Worm (Caenorhabditis elegans) whole organism, L1 larva: ENCODE measurements around the gene sas-1.

Experiments
- C04F5.9 ChIP-seq: sonication (generic microtip); optimal IDR thresholded peaks from 2 replicates; lab custom pipeline; 2016; ENCODE audit warnings: missing genetic modification characterization, missing compliant biosample characterization
- C16A3.4 ChIP-seq: fragments of 150-350 bp; optimal IDR thresholded peaks from 2 replicates; lab custom pipeline; 2014; ENCODE audit warnings: missing biosample characterization, missing genetic modification characterization
- C34B4.2 ChIP-seq: sonication (generic microtip); optimal IDR thresholded peaks from 2 replicates; lab custom pipeline; 2017; ENCODE audit warnings: mild to moderate bottlenecking, missing genetic modification characterization, missing compliant biosample characterization
- F16B12.6 ChIP-seq: fragments of 150-350 bp; optimal IDR thresholded peaks from 2 replicates; lab custom pipeline; 2014; ENCODE audit warnings: missing biosample characterization, missing genetic modification characterization
- ceh-90 ChIP-seq: sonication (generic microtip); optimal IDR thresholded peaks from 2 replicates; lab custom pipeline; 2016; ENCODE audit warnings: missing genetic modification characterization, missing compliant biosample characterization
- fkh-4 ChIP-seq: sonication (generic microtip); optimal IDR thresholded peaks from 2 replicates; lab custom pipeline; 2016; ENCODE audit warnings: missing compliant biosample characterization, missing genetic modification characterization, borderline replicate concordance
- fkh-8 ChIP-seq: sonication (generic microtip); optimal IDR thresholded peaks from 2 replicates; lab custom pipeline; 2016; ENCODE audit warnings: mild to moderate bottlenecking, missing genetic modification characterization, missing compliant biosample characterization
- fos-1 ChIP-seq: fragments of 150-350 bp; optimal IDR thresholded peaks from 2 replicates; lab custom pipeline; 2014; ENCODE audit warnings: missing biosample characterization, missing genetic modification characterization
- grh-1 ChIP-seq: fragments of 200-800 bp; sonication (Bioruptor generic); IDR thresholded peaks from 2 replicates; pipeline ENCODE4 v1.3.6; 2022; ENCODE audit warnings: missing genetic modification reagents, missing genetic modification characterization, missing compliant biosample characterization
- hlh-4 ChIP-seq: sonication (generic microtip); optimal IDR thresholded peaks from 2 replicates; lab custom pipeline; 2016; ENCODE audit warnings: mild to moderate bottlenecking, missing genetic modification characterization, missing compliant biosample characterization
- isw-1 ChIP-seq: fragments of 200-800 bp; sonication (Bioruptor generic); IDR thresholded peaks from 2 replicates; pipeline ENCODE4 v1.3.6; 2022; ENCODE audit warnings: missing genetic modification characterization, missing compliant biosample characterization
- mab-9 ChIP-seq: fragments of 200-800 bp; sonication (Bioruptor generic); IDR thresholded peaks from 2 replicates; pipeline ENCODE4 v1.3.6; 2022; ENCODE audit warnings: missing genetic modification reagents, missing genetic modification characterization, missing compliant biosample characterization
- mdl-1 ChIP-seq, 2 experiments: fragments of 150-350 bp; optimal IDR thresholded peaks; 2 replicates each; lab custom pipeline; 2014 to 2017; ENCODE audit warnings: missing biosample characterization in 2 of 2, missing genetic modification characterization in 2 of 2, inconsistent platforms in 1 of 2
- mep-1 ChIP-seq: fragments of 150-350 bp; optimal IDR thresholded peaks from 2 replicates; lab custom pipeline; 2014; ENCODE audit warnings: missing biosample characterization, missing genetic modification characterization
- nhr-237 ChIP-seq: fragments of 150-350 bp; optimal IDR thresholded peaks from 2 replicates; lab custom pipeline; 2014; ENCODE audit warnings: missing biosample characterization, missing genetic modification characterization
- nhr-85 ChIP-seq: sonication (generic microtip); peaks from one replicate; lab custom pipeline; 2016; ENCODE audit warnings: missing genetic modification characterization, inconsistent platforms, missing compliant biosample characterization
- pag-3 ChIP-seq: sonication (generic microtip); optimal IDR thresholded peaks from 2 replicates; lab custom pipeline; 2017; ENCODE audit warnings: missing genetic modification characterization, mild to moderate bottlenecking, missing compliant biosample characterization, antibody characterized with exemption, borderline replicate concordance; ENCODE audit not compliant: insufficient read depth
- pax-3 ChIP-seq: fragments of 200-800 bp; sonication (Bioruptor generic); optimal IDR thresholded peaks from 2 replicates; lab custom pipeline; 2018; ENCODE audit warnings: mild to moderate bottlenecking, missing genetic modification characterization, moderate library complexity, missing compliant biosample characterization
- snpc-4 ChIP-seq: fragments of 150-350 bp; optimal IDR thresholded peaks from 2 replicates; lab custom pipeline; 2014; ENCODE audit warnings: missing biosample characterization, missing genetic modification characterization
- tlp-1 ChIP-seq: fragments of 150-350 bp; optimal IDR thresholded peaks from 2 replicates; lab custom pipeline; 2014; ENCODE audit warnings: missing biosample characterization, missing genetic modification characterization
- unc-30 ChIP-seq: sonication (generic microtip); optimal IDR thresholded peaks from 2 replicates; lab custom pipeline; 2017; ENCODE audit warnings: missing biosample characterization, missing genetic modification characterization
- unc-86 ChIP-seq: sonication (generic microtip); optimal IDR thresholded peaks from 2 replicates; lab custom pipeline; 2016; ENCODE audit warnings: missing genetic modification characterization, missing compliant biosample characterization
- xbp-1 ChIP-seq: sonication (generic microtip); optimal IDR thresholded peaks from 2 replicates; lab custom pipeline; 2016; ENCODE audit warnings: missing genetic modification characterization, missing compliant biosample characterization
- zip-4 ChIP-seq: fragments of 200-800 bp; sonication (Bioruptor generic); optimal IDR thresholded peaks from 2 replicates; lab custom pipeline; 2018; ENCODE audit warnings: mild to moderate bottlenecking, missing genetic modification characterization, moderate library complexity, missing compliant biosample characterization

sas-1 gene

ce11 chrIII:12750831-12751230, 51.5 kb downstream of the sas-1 start, which contains the start of the genes irld-60 and irld-20:
TSS of gene irld-60 (minus strand) at chrIII:12750931.
TSS of gene irld-20 (plus strand) at chrIII:12751109.
- TF ChIP-seq pax-3 (no peak), grh-1 (GFP tag; lab: Robert Waterston, UW) (no peak), C34B4.2 (tag; lab: Kevin White, UChicago) (no peak), nhr-85 (tag; lab: Kevin White, UChicago) (peak; percentile 14), fkh-4 (tag; lab: Kevin White, UChicago) (no peak)

DNA sequence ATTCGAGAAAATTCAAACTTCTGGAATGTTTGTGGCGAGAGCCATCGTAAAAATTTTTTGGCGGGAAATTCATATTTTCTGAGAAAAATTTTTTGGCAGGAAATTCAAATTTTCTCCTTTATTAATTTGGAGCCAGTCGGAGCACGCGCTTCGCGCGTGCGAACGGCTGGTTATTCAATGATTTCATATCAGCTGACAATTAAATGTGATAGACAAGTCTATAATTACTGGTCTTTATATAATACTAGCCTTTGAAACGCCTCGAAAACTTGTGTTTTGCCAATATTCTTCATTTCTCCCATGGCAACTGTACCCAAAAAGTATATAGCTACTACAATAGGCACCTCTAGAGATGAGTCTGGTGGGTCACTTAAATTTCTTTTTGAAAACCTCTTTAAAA, 55.8 kb downstream of the sas-1 start, which contains the start of gene srw-10:
Gene srw-10, plus strand, starts transcription at position 301 of the 400 bp plus-strand sequence.
- peak; percentile 0 for TF ChIP-seq fkh-8 (tag; lab: Kevin White, UChicago)
- no peak for TF ChIP-seq fos-1 (tag; lab: Kevin White, UChicago)
- TF ChIP-seq F16B12.6 (tag; lab: Kevin White, UChicago), result no peak

DNA sequence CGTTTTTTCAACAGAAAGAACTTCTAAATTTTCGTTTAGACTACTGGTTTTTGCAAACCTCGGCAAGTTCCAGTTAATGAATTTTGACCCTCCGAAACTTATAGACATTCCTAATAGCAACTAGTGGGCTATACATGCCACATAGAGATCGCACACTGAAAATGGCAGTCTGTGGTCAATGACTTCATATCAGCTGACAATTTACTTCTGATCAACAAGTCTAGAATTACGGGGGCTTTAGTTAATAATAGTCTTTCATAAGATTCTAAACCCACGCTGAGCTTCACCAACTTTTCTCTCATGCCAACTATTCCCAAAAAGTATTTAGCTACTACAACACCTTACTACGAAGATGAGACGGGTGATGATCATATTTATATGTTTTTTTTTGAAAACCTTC, 58.1 kb downstream of the sas-1 start, which contains the start of gene srw-9:
Gene srw-9, plus strand, starts transcription at position 301 of the 400 bp plus-strand sequence.
- TF ChIP-seq nhr-237 (tag; lab: Kevin White, UChicago) (no peak), ceh-90 (tag; lab: Kevin White, UChicago) (no peak), unc-30 (tag; lab: Kevin White, UChicago) (no peak), pax-3 (no peak), zip-4 (no peak), mab-9 (GFP tag; lab: Robert Waterston, UW) (no peak), snpc-4 (tag; lab: Kevin White, UChicago) (no peak), C16A3.4 (tag; lab: Kevin White, UChicago) (no peak), mdl-1 (tag; optimal IDR thresholded peaks at IDR 0.05; lab: Kevin White, UChicago) (no peak), hlh-4 (tag; lab: Kevin White, UChicago) (no peak), pag-3 (tag; lab: Kevin White, UChicago) (no peak), mep-1 (tag; lab: Kevin White, UChicago) (no peak), unc-86 (no peak), xbp-1 (tag; lab: Kevin White, UChicago) (no peak), isw-1 (GFP tag; lab: Robert Waterston, UW) (no peak), C04F5.9 (no peak), tlp-1 (tag; lab: Kevin White, UChicago) (no peak)
